Worm (Caenorhabditis elegans) whole organism, late embryonic: ENCODE results near the gene str-13.

Source experiments
- ahr-1 ChIP-seq: sonication (generic microtip); optimal IDR thresholded peaks from 2 replicates; lab custom pipeline; 2016; ENCODE audit warnings: missing genetic modification characterization, missing compliant biosample characterization
- ama-1 ChIP-seq: fragments of 150-350 bp; optimal IDR thresholded peaks from 2 replicates; lab custom pipeline; 2014
- ceh-48 ChIP-seq: sonication (generic microtip); optimal IDR thresholded peaks from 2 replicates; lab custom pipeline; 2016; ENCODE audit warnings: missing genetic modification characterization, inconsistent platforms, missing compliant biosample characterization
- pat-9 ChIP-seq: fragments of 200-800 bp; sonication (Bioruptor generic); optimal IDR thresholded peaks from 2 replicates; lab custom pipeline; 2018; ENCODE audit warnings: mild to moderate bottlenecking, missing genetic modification characterization, moderate library complexity, missing compliant biosample characterization
- unc-3 ChIP-seq, 2 experiments: fragments of 200-800 bp in 1 of 2; sonication (Bioruptor generic) in 1 of 2; sonication (generic microtip) in 1 of 2; conservative IDR thresholded peaks in 1 of 2; optimal IDR thresholded peaks in 1 of 2; 2 replicates each; pipeline versions ENCODE4 v1.3.6 to Lab custom; 2016 to 2022; ENCODE audit warnings: missing compliant biosample characterization in 2 of 2, missing genetic modification characterization in 2 of 2, missing genetic modification reagents in 1 of 2

ce11 chrV:2703299-2703698, 23.7 kb downstream of the str-13 start:
- no peak for TF ChIP-seq ceh-48
- no peak for TF ChIP-seq pat-9 (tag; lab: Kevin White, UChicago)
- TF ChIP-seq ahr-1 (tag; lab: Kevin White, UChicago), result no peak
- no peak for TF ChIP-seq ama-1 (lab: Kevin White, UChicago)
- TF ChIP-seq unc-3 (GFP tag; conservative IDR thresholded peaks at IDR 0.05; lab: Robert Waterston, UW), result no peak
- no peak for TF ChIP-seq unc-3 (tag; optimal IDR thresholded peaks at IDR 0.05; lab: Kevin White, UChicago)
